Worm (Caenorhabditis elegans): ENCODE measurements around the gene ctsa-2.

Gene ctsa-2

ce11 chrX:6468499-6468898 lies 38.1 kb upstream of the ctsa-2 start, which contains the start of gene C15B12.9:
Gene C15B12.9 (plus strand): TSS chrX:6468799.
- TF ChIP-seq unc-62 (GFP tag; optimal IDR thresholded peaks at IDR 0.05 in 1 of 2) (peak in 1 of 2 experiments; percentile 42), unc-62 (tag; optimal IDR thresholded peaks at IDR 0.05) (no peak), lin-38 (GFP tag; IDR thresholded peaks at IDR 0.05) (no peak)

DNA sequence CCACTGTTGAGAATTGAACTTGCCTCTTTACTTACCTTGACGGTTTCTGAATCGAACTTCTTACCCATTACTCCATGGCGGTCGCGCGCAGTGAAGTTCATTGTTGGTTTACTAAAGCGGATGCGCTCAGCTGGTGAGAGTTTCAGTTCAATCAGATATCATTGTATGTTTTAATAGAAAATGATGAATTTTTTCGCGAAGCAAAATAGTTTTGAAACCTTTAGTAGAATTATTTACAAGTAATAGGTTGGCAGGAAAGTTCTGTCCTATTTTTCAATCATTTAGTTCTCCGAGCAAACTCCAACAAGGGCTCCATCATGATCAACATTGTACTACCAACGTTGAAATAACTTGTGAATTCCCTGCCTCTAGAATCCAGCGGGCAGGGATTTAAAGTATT lies 37.1 kb upstream of the ctsa-2 start, which contains the start of gene C15B12.3:
C15B12.3 (minus strand) TSS at position 101 of the 400 bp plus-strand sequence.
- TF ChIP-seq unc-62 (GFP tag; optimal IDR thresholded peaks at IDR 0.05 in 1 of 2) (peak in 1 of 2 experiments; percentile 57), unc-62 (tag; optimal IDR thresholded peaks at IDR 0.05) (no peak), Y48G9A.11 (GFP tag; IDR thresholded peaks at IDR 0.05) (no peak), unc-39 (tag; optimal IDR thresholded peaks at IDR 0.05) (no peak), hlh-30 (tag; optimal IDR thresholded peaks at IDR 0.05; ENCODE audit: insufficient read depth) (no peak)

DNA sequence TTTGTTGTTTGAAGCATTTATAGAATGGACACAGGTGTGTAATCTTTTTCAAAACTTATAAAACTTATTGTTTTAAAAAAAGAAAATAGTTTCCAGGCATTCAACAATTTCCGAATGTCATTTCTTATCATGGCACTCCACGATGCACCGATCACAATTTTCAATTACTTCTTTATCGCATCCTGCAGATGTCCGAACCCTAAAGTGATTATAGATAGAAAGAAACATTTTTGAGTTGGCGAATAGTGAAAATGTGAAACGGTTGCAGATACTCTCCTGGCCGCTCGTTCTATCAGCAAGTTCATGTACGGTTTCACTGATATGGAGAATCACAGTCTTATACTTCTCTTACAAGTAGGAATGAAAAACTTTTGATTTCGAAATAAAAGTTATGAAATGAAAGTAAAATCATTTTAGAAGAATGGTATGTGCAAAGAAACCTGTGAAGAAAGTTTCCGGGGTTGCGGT lies 32.6 kb upstream of the ctsa-2 start, which contains the start of gene C15B12.2:
C15B12.2 (plus strand) TSS at position 418 of the 468 bp plus-strand sequence.
- TF ChIP-seq aha-1 (tag) (peak; percentile 68), dmd-6 (GFP tag; IDR thresholded peaks at IDR 0.05) (peak; percentile 68), D1046.2 (GFP tag; IDR thresholded peaks at IDR 0.05) (no peak), nhr-76 (tag; optimal IDR thresholded peaks at IDR 0.05) (no peak), dve-1 (tag; optimal IDR thresholded peaks at IDR 0.05; ENCODE audit: insufficient read depth) (peak; percentile 54), arid-1 (GFP tag; conservative IDR thresholded peaks at IDR 0.05) (no peak), snpc-4 (tag; optimal IDR thresholded peaks at IDR 0.05) (no peak), pqm-1 (tag; optimal IDR thresholded peaks at IDR 0.05) (peak; percentile 84), mxl-3 (GFP tag; optimal IDR thresholded peaks at IDR 0.05) (peak; percentile 18), mdl-1 (tag; optimal IDR thresholded peaks at IDR 0.05) (peak in 1 of 2 experiments; percentile 22), daf-16 (GFP tag; optimal IDR thresholded peaks at IDR 0.05) (no peak), daf-16 (tag; optimal IDR thresholded peaks at IDR 0.05) (peak; percentile 56), Y5F2A.4 (GFP tag; optimal IDR thresholded peaks at IDR 0.05) (no peak), nhr-28 (tag; optimal IDR thresholded peaks at IDR 0.05) (peak; percentile 15), gei-8 (GFP tag; optimal IDR thresholded peaks at IDR 0.05) (no peak)

ce11 chrX:6462479-6462878 lies 32.1 kb upstream of the ctsa-2 start:
- no peak for TF ChIP-seq daf-16 (GFP tag; optimal IDR thresholded peaks at IDR 0.05)
- peak; percentile 15 for TF ChIP-seq daf-16 (tag; optimal IDR thresholded peaks at IDR 0.05)
- peak; percentile 65 for TF ChIP-seq pqm-1 (tag; optimal IDR thresholded peaks at IDR 0.05)
- peak; percentile 55 for TF ChIP-seq dmd-6 (GFP tag; IDR thresholded peaks at IDR 0.05)
- TF ChIP-seq cey-2 (tag; optimal IDR thresholded peaks at IDR 0.05; ENCODE audit: borderline replicate concordance, insufficient read depth), result no peak
- TF ChIP-seq attf-4 (tag; optimal IDR thresholded peaks at IDR 0.05), result no peak

DNA sequence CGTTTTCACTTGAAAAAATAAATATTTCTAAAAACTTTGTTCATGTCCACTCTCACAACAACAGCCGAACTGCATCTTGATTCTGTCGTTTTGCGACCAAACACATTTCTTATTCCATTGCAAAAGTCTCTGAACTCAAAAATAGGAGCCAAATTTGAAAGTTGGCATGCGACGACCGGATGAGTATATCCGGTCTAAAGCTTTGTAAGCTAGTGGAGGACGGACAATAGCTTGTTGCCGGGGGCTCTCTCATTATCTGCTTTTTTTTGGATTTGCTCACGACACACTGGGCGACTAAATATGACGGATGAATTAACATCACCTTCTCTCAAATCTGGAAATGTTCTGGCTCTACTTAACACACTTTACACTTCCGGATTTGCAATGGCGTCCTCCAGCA lies 31.3 kb upstream of the ctsa-2 start, which contains the start of gene K04E7.1:
K04E7.1 (plus strand) TSS at position 301 of the 400 bp plus-strand sequence.
- TF ChIP-seq aha-1 (tag) (peak; percentile 54), lir-3 (tag; optimal IDR thresholded peaks at IDR 0.05) (no peak), daf-19 (GFP tag; conservative IDR thresholded peaks at IDR 0.05) (no peak), mep-1 (tag; optimal IDR thresholded peaks at IDR 0.05) (no peak), hif-1 (tag; optimal IDR thresholded peaks at IDR 0.05) (no peak), dmd-6 (GFP tag; IDR thresholded peaks at IDR 0.05) (no peak)

ce11 chrX:6460123-6460522 lies 29.7 kb upstream of the ctsa-2 start:
- peak; percentile 24 for TF ChIP-seq nhr-77 (tag; optimal IDR thresholded peaks at IDR 0.05)
- peak; percentile 30 for TF ChIP-seq nhr-28 (tag; optimal IDR thresholded peaks at IDR 0.05)
- peak; percentile 21 for TF ChIP-seq dve-1 (tag; optimal IDR thresholded peaks at IDR 0.05; ENCODE audit: insufficient read depth)
- TF ChIP-seq dmd-8 (GFP tag; IDR thresholded peaks at IDR 0.05), result no peak
- no peak for TF ChIP-seq snpc-4 (tag; optimal IDR thresholded peaks at IDR 0.05)
- no peak for TF ChIP-seq lin-39 (tag; optimal IDR thresholded peaks at IDR 0.05)
- no peak for TF ChIP-seq hlh-11 (tag; optimal IDR thresholded peaks at IDR 0.05)
- TF ChIP-seq nhr-11 (tag; optimal IDR thresholded peaks at IDR 0.05), result no peak
- TF ChIP-seq dmd-6 (GFP tag; IDR thresholded peaks at IDR 0.05), result peak; percentile 43
- no peak for TF ChIP-seq fkh-10 (GFP tag; optimal IDR thresholded peaks at IDR 0.05)
- no peak for TF ChIP-seq egl-43 (GFP tag; IDR thresholded peaks at IDR 0.05)
- TF ChIP-seq pqm-1 (tag; optimal IDR thresholded peaks at IDR 0.05), result peak; percentile 27
